Fruit fly (Drosophila melanogaster): ENCODE results near the gene CG8043.
A peak's percentile ranks its signal among the peaks of the same experiment; 100 is the strongest.

Gene CG8043

DNA sequence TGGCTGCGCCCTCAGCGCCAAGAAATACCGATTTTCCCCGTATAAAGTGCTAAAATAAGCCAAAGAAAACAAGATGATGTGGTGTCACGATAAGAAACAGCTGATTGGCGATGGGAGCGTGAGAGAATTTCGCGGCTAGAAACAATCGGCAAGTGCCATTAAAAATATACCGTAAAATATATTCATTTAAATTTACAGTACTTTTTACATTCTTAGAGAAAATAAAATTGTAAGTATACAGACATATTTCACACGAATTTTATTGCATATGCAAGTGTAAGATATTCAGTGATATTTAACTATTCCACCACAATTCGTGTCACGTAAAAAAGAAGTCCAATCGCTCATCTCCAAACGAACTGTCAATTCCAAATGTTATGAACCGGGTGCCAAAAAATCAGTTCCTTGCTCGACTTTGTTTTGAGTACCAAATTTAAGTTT lies at the start of gene CG8043, which contains the start of the genes Unc50 and CG11755:
TSS of gene CG8043 (plus strand) at position 356 of the 441 bp plus-strand sequence.
TSS of gene Unc50 (minus strand) at position 54 of the 441 bp plus-strand sequence.
TSS of gene CG11755 (plus strand) at position 356 of the 441 bp plus-strand sequence.
- peak; percentile 88 for TF ChIP-seq CG17801 (GFP tag; optimal IDR thresholded peaks at IDR 0.05; ENCODE audit: partially characterized antibody)

DNA sequence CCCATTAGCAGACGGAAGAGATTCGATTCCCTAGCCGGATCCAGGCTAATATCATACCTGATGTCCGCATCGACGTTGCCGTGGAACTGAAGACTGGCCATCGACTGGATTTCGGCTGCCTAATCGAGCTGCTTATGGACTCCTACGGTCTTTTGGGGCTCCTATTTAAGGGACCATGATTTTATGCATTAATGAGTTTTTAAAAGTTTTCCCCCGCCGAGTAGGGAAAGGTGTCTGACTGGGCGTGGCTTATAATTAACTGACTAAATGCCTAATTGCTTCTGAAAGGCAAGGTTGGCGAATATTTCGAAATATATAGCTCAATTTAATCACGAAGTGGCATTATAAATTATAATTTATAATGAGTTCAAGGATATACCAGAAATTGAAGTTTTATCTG lies 40.9 kb upstream of the CG8043 start, which contains the start of gene Or85e:
TSS of gene Or85e (minus strand) at position 101 of the 400 bp plus-strand sequence.
- no peak for TF ChIP-seq CG17801 (GFP tag; optimal IDR thresholded peaks at IDR 0.05; ENCODE audit: partially characterized antibody)

DNA sequence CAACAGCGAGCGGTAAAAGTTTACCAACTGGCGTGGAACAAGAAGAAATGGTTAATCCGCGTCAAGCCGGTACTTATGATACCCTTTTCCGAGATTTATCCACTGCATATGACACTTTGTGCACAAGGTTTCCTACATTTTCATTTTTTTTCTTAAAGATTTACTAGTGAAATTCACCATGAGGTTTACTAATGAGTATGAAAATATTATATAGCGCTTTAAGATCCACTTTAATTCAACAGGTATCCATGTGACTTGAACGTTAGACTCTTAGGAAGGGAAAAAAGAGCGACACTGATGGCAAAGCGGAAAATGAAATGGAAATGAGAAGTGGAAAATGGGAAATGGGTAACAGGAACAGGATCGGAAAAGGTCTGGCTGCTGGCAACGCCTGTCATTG lies 38.1 kb upstream of the CG8043 start:
- no peak for TF ChIP-seq CG17801 (GFP tag; optimal IDR thresholded peaks at IDR 0.05; ENCODE audit: partially characterized antibody)

DNA sequence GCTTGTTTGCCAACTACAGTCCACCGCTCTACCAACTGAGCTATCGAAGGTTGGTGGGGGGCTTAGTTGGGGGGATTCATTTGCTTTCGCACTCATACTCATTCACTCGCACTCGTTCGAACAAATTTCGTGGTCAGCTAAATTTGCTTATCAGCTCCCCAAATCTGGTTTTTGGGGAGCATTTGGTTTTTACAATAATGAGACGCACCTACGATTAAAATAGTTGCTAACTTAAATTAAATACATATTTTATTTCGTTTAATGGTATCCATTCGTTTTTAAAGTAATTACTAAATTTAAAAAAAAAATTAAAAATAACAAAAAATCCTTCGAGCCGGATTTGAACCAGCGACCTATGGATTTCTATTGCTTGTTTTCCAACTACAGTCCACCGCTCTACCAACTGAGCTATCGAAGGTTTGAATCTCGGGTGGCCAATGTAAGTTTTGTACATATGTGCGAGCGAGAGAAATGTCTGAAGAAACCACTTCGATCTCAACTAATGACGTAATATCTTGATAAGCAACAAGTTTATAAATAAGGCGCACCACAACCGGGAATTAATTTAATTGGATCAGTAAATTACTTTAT lies 34.2 kb upstream of the CG8043 start:
- no peak for TF ChIP-seq CG17801 (GFP tag; optimal IDR thresholded peaks at IDR 0.05; ENCODE audit: partially characterized antibody)

DNA sequence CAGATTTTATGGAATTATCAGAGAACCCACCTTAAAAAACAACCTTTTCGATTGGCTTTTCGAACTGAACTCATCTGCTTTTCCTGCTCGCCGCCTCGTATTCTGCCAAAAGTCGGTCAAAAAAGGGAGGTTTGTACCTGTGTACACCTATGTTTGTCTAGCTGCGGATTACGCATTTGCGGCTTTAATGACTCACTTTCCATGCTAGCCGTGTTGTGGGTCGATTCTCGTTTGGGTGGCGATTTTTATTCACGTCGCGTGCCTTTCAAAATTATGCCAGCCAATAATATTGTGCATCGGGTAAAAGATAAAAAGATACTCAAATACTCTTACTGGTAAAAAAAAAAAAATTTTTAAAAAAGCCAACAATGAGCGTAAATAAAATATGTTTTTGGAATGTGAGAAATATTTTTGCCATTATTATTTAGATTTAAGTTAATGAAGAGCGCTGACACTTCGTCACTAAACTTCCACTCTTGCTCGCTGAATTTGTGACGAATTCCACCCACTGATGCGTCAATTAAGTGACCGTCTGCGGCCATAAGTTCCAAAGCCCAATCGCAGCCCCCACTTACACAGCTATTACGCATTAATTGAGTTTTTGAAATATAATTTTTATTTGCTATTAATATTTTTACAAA lies 31.0 kb upstream of the CG8043 start, which contains the start of gene Cyp313b1:
TSS of gene Cyp313b1 (minus strand) at position 71 of the 641 bp plus-strand sequence.
- TF ChIP-seq CG17801 (GFP tag; optimal IDR thresholded peaks at IDR 0.05; ENCODE audit: partially characterized antibody): no peak

DNA sequence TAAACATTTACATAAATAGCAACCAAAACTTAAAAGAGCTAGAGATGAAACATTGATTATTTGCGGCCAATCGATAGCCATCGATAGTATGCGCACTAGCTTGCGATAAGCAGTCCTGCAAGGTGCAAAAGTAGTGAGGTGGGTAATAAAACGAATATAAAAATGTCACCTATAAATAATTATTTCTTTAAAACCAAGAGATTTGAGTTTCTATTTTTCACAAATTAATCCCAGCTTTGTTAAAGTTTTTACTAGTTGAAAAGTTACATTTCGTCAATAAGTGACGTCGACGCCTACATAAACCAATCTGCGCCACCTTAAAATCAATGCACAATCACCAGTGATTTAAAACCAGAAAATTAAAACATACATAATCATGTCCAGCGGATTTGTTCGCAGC lies 26.0 kb upstream of the CG8043 start, which contains the start of the genes Mkk4 and SLIRP2:
TSS of gene Mkk4 (minus strand) at position 56 of the 400 bp plus-strand sequence.
TSS of gene SLIRP2 (plus strand) at position 344 of the 400 bp plus-strand sequence.
- peak; percentile 99 for TF ChIP-seq CG17801 (GFP tag; optimal IDR thresholded peaks at IDR 0.05; ENCODE audit: partially characterized antibody)

DNA sequence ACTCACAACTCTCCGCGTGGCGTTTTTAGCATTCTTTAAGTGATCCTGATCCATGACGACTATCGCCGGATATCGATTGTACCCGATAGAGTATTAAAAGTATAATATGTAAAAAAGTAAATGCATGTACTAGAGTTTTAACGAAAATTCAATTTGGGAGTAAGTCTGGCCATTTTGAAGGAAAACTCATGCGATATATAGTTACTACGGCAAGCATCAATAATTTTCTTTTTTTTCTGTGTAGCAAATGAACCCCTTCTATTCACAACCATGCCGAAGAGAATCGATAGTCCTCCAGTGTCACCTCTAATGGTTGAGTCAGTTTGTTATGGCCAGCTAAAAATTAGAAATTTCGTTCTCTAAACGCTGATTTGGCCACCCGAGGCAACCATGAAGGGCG lies 24.0 kb upstream of the CG8043 start, which contains the start of the genes Sys1 and Dhod:
TSS of gene Sys1 (plus strand) at position 91 of the 400 bp plus-strand sequence.
TSS of gene Dhod (minus strand) at position 186 of the 400 bp plus-strand sequence.
- TF ChIP-seq CG17801 (GFP tag; optimal IDR thresholded peaks at IDR 0.05; ENCODE audit: partially characterized antibody): peak; percentile 79

DNA sequence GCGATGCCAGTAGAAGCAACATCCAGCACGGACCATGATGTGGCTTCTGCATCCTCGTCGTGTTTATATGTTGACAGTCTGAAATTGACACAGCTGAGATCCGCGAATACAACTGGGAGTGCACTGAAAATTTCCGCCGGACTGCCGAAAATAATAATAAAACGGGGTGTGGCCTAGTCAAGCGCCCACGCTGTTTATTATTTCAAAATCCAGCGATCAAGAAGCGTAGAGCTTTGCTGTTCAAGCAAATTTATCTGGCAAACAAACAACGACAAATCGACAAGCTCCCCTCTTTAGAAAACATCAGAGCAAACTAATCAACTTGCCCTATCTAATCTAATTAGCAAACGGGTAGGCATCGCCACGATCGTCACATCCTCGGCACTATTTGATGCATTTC lies 22.7 kb upstream of the CG8043 start:
- TF ChIP-seq CG17801 (GFP tag; optimal IDR thresholded peaks at IDR 0.05; ENCODE audit: partially characterized antibody): no peak

DNA sequence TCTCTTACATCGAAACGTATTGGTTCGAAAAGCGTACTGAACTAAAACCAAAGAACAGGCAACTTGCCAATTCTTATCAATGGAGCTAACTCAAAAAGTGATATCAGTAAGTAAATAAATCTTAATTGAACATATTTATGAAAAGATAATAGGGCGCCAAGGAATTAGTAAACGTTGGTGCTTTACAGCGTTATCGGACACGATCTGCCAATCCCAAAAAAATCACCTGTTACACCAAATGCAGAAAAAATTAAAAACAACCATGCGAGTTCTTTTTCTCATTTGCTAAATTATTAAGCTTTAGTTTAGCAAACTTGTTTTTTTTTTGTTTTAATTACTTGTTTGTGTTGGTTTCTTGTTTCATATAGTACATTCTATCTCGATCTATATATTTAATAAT lies 22.0 kb upstream of the CG8043 start, which contains the start of gene CG42489:
TSS of gene CG42489 (minus strand) at position 101 of the 400 bp plus-strand sequence.
- no peak for TF ChIP-seq CG17801 (GFP tag; optimal IDR thresholded peaks at IDR 0.05; ENCODE audit: partially characterized antibody)

DNA sequence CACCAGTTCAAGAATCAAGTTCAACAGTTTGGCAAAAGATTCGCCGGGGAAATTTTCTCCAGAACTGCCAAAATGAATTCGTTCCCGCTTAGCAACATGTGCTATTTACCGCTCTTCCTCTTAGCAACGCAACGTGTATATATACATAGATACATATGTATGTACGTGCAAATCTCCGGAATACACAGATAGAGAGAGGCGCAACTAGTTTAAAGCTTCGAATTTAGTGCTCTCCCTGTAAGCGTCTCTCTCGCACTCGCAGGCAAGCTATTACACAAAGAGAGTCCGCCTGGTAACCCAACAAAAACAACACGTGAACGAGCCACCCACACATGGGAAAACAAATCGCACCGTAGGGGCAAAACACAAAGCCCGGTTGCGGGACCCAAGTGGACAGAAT lies 18.0 kb upstream of the CG8043 start:
- TF ChIP-seq CG17801 (GFP tag; optimal IDR thresholded peaks at IDR 0.05; ENCODE audit: partially characterized antibody): no peak

DNA sequence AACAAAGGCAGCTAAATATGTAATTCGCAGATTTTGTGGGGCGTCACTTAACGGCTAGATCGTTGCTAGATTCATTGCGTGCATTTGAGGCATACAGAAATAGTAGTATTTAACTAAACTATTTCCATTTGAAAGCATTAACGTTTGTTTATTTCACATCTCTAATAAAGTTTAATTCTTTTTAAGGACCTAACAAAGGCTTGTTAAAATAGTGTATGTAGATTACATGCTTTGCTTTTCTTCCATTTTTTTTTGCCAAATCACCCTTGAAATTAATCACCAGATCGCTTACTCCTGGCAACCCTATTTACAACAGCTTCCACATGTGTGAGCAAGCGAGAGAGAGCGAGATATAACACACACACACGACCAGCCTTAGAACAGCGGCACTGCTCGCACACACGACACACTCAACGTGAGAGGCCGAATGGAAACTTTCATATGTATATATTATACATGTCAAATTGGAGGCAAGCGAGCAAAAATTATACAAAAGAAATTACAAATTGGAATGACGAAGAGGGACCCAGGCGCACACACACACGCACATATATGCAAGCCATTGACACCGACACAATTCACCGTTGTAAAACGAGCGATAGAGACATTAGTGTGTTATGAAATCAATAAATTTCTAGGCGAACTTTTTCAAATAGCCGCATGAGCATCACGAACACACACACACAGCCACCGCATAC lies 17.4 kb upstream of the CG8043 start:
- peak; percentile 51 for TF ChIP-seq CG17801 (GFP tag; optimal IDR thresholded peaks at IDR 0.05; ENCODE audit: partially characterized antibody)

DNA sequence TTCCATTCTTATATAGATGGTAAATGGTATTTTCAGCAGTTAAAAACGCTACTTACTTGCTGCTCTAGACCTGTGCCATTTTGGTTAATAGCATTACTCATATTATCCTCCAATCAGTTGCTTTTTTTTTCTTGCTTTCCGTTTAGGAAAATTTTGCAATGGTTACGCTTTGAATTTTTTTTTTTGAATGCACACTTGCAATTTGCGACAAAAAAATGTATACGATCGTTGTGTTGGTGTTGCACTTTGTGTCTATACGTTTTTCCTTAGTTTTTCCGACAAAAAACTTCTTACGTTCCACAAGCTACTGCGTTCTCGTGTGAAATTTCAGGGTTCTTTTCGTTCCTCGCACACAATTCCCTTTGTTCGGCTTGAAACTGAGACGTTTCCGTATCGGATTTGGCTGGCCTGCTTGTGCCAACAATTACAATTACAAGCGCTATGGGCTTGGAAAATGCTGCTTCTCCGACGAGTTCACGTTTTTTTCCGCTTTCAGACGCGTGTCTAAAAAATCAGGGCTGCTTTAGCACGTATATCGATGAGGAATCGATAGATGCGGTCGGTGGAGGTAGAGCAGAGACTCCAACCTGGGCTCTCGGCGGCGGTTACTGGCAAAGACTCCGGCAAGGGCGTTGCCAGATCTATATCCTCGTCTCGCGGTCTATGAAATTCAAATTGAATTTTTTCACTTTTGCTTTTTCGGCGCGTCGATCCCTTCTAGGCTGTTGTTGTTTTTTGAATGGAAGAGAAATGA lies 16.6 kb upstream of the CG8043 start:
- TF ChIP-seq CG17801 (GFP tag; optimal IDR thresholded peaks at IDR 0.05; ENCODE audit: partially characterized antibody): peak; percentile 41

DNA sequence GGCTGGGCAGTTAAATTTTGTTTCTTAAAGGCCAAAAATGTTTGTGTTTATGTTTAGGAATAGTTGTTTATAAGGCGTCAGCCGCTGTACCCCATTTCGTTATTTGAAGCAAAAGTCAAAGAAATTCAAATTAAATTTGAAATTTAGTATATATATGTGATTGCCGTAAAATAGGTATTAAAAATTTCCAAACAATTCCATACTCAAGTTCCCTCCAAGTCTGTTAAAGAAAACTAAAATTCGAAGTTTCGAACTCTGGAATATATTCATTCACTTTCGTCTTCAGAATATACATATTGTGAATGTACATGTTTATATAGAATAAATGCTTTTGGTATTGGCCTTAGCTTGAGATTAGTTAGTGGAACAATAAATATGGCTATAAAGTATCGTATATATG lies 16.1 kb upstream of the CG8043 start, which contains the start of gene bel:
TSS of gene bel (minus strand) at position 101 of the 400 bp plus-strand sequence.
- TF ChIP-seq CG17801 (GFP tag; optimal IDR thresholded peaks at IDR 0.05; ENCODE audit: partially characterized antibody): no peak

DNA sequence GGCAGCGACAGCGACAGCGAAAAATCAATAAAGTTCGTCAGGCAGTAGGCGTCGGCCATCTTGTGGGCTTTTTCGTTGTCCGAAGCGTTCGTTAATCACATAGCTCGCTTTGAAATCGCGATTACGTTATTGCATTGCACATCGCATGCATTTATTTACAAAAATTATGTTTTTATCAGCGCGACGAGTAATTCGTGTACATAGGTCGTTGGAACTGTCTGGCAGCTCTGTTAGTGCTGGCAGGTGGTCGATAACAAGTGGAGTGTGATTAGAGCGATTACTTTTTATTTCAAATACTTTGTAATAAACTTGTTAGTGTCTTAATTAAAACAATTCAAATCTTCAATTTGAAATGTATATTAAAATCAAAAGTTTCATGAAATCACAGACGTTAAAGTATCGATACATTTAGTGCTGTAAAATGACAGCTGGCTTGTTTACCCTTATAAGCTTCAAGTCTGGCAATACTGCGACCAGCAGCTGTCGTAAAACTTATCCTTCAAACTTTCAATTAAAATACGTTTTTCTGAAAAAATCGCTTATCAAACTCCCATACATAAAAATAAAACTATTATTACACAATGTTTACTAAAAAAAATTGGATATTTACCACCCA lies 12.9 kb upstream of the CG8043 start, which contains the start of gene CG8032:
TSS of gene CG8032 (plus strand) at position 448 of the 616 bp plus-strand sequence.
- TF ChIP-seq CG17801 (GFP tag; optimal IDR thresholded peaks at IDR 0.05; ENCODE audit: partially characterized antibody): peak; percentile 43
